Worm (Caenorhabditis elegans) whole organism, early embryonic: ENCODE data around the gene C03C10.2.

Source experiments
- B0310.2 ChIP-seq: sonication (generic microtip); optimal IDR thresholded peaks from 2 replicates; lab custom pipeline; 2016; ENCODE audit warnings: mild to moderate bottlenecking, missing genetic modification characterization, missing compliant biosample characterization
- F13C5.2 ChIP-seq: sonication (generic microtip); optimal IDR thresholded peaks from 2 replicates; lab custom pipeline; 2017; ENCODE audit warnings: mild to moderate bottlenecking, missing genetic modification characterization, inconsistent platforms, missing compliant biosample characterization
- ama-1 ChIP-seq: fragments of 150-350 bp; optimal IDR thresholded peaks from 2 replicates; lab custom pipeline; 2014
- ceh-13 ChIP-seq: fragments of 200-800 bp; sonication (Bioruptor generic); optimal IDR thresholded peaks from 2 replicates; lab custom pipeline; 2018; ENCODE audit warnings: mild to moderate bottlenecking, missing genetic modification characterization, missing compliant biosample characterization
- ceh-36 ChIP-seq: sonication (generic microtip); optimal IDR thresholded peaks from 2 replicates; lab custom pipeline; 2016; ENCODE audit warnings: missing genetic modification characterization, inconsistent platforms, missing compliant biosample characterization
- ets-7 ChIP-seq: sonication (generic microtip); optimal IDR thresholded peaks from 2 replicates; lab custom pipeline; 2016; ENCODE audit warnings: missing genotype, missing genetic modification characterization, missing compliant biosample characterization
- flt-1 ChIP-seq: fragments of 200-800 bp; sonication (Bioruptor generic); IDR thresholded peaks from 2 replicates; pipeline ENCODE4 v1.3.6; 2022; ENCODE audit warnings: missing genetic modification characterization, missing compliant biosample characterization
- hmbx-1 ChIP-seq: sonication (generic microtip); optimal IDR thresholded peaks from 2 replicates; lab custom pipeline; 2016; ENCODE audit warnings: mild to moderate bottlenecking, missing genetic modification characterization, missing compliant biosample characterization
- hnd-1 ChIP-seq: sonication (generic microtip); optimal IDR thresholded peaks from 2 replicates; lab custom pipeline; 2016; ENCODE audit warnings: missing genetic modification characterization, missing compliant biosample characterization
- scrt-1 ChIP-seq: fragments of 200-800 bp; sonication (Bioruptor generic); IDR thresholded peaks from 2 replicates; pipeline ENCODE4 v1.3.6; 2022; ENCODE audit warnings: missing genetic modification characterization, missing compliant biosample characterization
- sea-1 ChIP-seq: fragments of 200-800 bp; sonication (Bioruptor generic); conservative IDR thresholded peaks from 2 replicates; pipeline ENCODE4 v1.3.6; 2022; ENCODE audit warnings: missing genetic modification characterization, missing compliant biosample characterization
- tbx-11 ChIP-seq: fragments of 200-800 bp; sonication (Bioruptor generic); IDR thresholded peaks from 2 replicates; pipeline ENCODE4 v1.3.6; 2022; ENCODE audit warnings: missing genetic modification characterization, missing compliant biosample characterization
- tbx-37 ChIP-seq: fragments of 200-800 bp; sonication (Bioruptor generic); conservative IDR thresholded peaks from 2 replicates; pipeline ENCODE4 v1.3.6; 2022; ENCODE audit warnings: missing genetic modification reagents, missing genetic modification characterization, missing compliant biosample characterization
- tra-4 ChIP-seq: sonication (generic microtip); optimal IDR thresholded peaks from 2 replicates; lab custom pipeline; 2017; ENCODE audit warnings: missing genetic modification characterization, missing compliant biosample characterization

ce11 chrIII:4049150-4049549 is 41.7 kb upstream of the C03C10.2 start:
- no peak for TF ChIP-seq ceh-36
- TF ChIP-seq F13C5.2 (tag; lab: Kevin White, UChicago): no peak
- TF ChIP-seq B0310.2 (tag; lab: Kevin White, UChicago): no peak
- TF ChIP-seq ceh-13 (GFP tag; lab: Kevin White, UChicago): no peak
- TF ChIP-seq scrt-1 (GFP tag; lab: Robert Waterston, UW): no peak
- no peak for TF ChIP-seq hnd-1
- TF ChIP-seq ama-1 (lab: Kevin White, UChicago): no peak
- TF ChIP-seq sea-1 (GFP tag; lab: Robert Waterston, UW): no peak
- no peak for TF ChIP-seq tbx-11
- no peak for TF ChIP-seq ets-7 (tag; lab: Kevin White, UChicago)
- TF ChIP-seq tra-4: no peak
- no peak for TF ChIP-seq hmbx-1 (tag; lab: Kevin White, UChicago)
- no peak for TF ChIP-seq flt-1 (GFP tag; lab: Robert Waterston, UW)
- TF ChIP-seq tbx-37 (GFP tag; lab: Robert Waterston, UW): no peak
